Fruit fly (Drosophila melanogaster) whole organism, embryonic: ENCODE results near the gene Notum.
A peak's percentile ranks its signal among the peaks of the same experiment; 100 is the strongest.

ENCODE experiments used
- ATbp ChIP-seq: fragments of 200-800 bp; sonication (Bioruptor generic); optimal IDR thresholded peaks from 2 replicates; lab custom pipeline; 2017; ENCODE audit warnings: missing biosample characterization, mild to moderate bottlenecking, missing genetic modification characterization, missing genetic modification reagents
- CG10209 ChIP-seq: fragments of 200-800 bp; sonication (Bioruptor generic); optimal IDR thresholded peaks from 3 replicates; lab custom pipeline; 2017; ENCODE audit warnings: missing biosample characterization, mild to moderate bottlenecking, missing genetic modification characterization, missing genetic modification reagents
- CG12104 ChIP-seq: fragments of 200-800 bp; sonication (Bioruptor generic); optimal IDR thresholded peaks from 3 replicates; lab custom pipeline; 2016; ENCODE audit warnings: missing biosample characterization, missing genetic modification characterization
- CG15601 ChIP-seq: fragments of 200-800 bp; sonication (Bioruptor generic); optimal IDR thresholded peaks from 3 replicates; lab custom pipeline; 2019; ENCODE audit warnings: missing biosample characterization, mild to moderate bottlenecking, missing genetic modification characterization, moderate library complexity
- CG1603 ChIP-seq: fragments of 200-800 bp; sonication (Bioruptor generic); optimal IDR thresholded peaks from 2 replicates; lab custom pipeline; 2019; ENCODE audit warnings: missing biosample characterization, mild to moderate bottlenecking, missing genetic modification characterization, moderate library complexity
- CG1647 ChIP-seq: fragments of 200-800 bp; sonication (Bioruptor generic); optimal IDR thresholded peaks from 3 replicates; lab custom pipeline; 2016; ENCODE audit warnings: missing biosample characterization, missing genetic modification characterization
- CG17359 ChIP-seq: fragments of 200-800 bp; sonication (Bioruptor generic); optimal IDR thresholded peaks from 3 replicates; lab custom pipeline; 2018; ENCODE audit warnings: missing biosample characterization, mild to moderate bottlenecking, missing genetic modification characterization, moderate library complexity
- CG18011 ChIP-seq: fragments of 200-800 bp; sonication (Bioruptor generic); optimal IDR thresholded peaks from 2 replicates; lab custom pipeline; 2017; ENCODE audit warnings: missing biosample characterization, missing genetic modification characterization, mild to moderate bottlenecking, moderate library complexity, missing genotype
- CG2678 ChIP-seq: fragments of 200-800 bp; sonication (Bioruptor generic); optimal IDR thresholded peaks from 3 replicates; lab custom pipeline; 2019; ENCODE audit warnings: missing biosample characterization, mild to moderate bottlenecking, missing genetic modification characterization, moderate library complexity
- CG2712 ChIP-seq: fragments of 200-800 bp; optimal IDR thresholded peaks from 3 replicates; lab custom pipeline; 2019; ENCODE audit warnings: missing biosample characterization, mild to moderate bottlenecking, missing genetic modification characterization, moderate library complexity
- CG32532 ChIP-seq: fragments of 200-800 bp; sonication (Bioruptor generic); IDR thresholded peaks from 2 replicates; pipeline ENCODE4 v1.3.6; 2022; ENCODE audit warnings: missing biosample characterization, missing genetic modification characterization
- CG3281 ChIP-seq: fragments of 200-800 bp; sonication (Bioruptor generic); optimal IDR thresholded peaks from 3 replicates; lab custom pipeline; 2017; ENCODE audit warnings: missing biosample characterization, mild to moderate bottlenecking, missing genetic modification characterization
- CG33557 ChIP-seq: fragments of 200-800 bp; sonication (Bioruptor generic); optimal IDR thresholded peaks from 2 replicates; lab custom pipeline; 2019; ENCODE audit warnings: missing biosample characterization, mild to moderate bottlenecking, missing genetic modification characterization, moderate library complexity
- CG4424 ChIP-seq: fragments of 200-800 bp; sonication (Bioruptor generic); optimal IDR thresholded peaks from 3 replicates; lab custom pipeline; 2016; ENCODE audit warnings: missing biosample characterization, missing genetic modification characterization
- CG6254 ChIP-seq: fragments of 200-800 bp; sonication (Bioruptor generic); optimal IDR thresholded peaks from 3 replicates; lab custom pipeline; 2017; ENCODE audit warnings: mild to moderate bottlenecking, missing biosample characterization, missing genetic modification reagents, missing genetic modification characterization
- CG6791 ChIP-seq: fragments of 200-800 bp; sonication (Bioruptor generic); IDR thresholded peaks from 3 replicates; pipeline ENCODE4 v1.3.6; 2022; ENCODE audit warnings: missing biosample characterization, missing genetic modification characterization; ENCODE audit not compliant: partially characterized antibody
- CG9727 ChIP-seq: fragments of 200-800 bp; sonication (Bioruptor generic); optimal IDR thresholded peaks from 3 replicates; lab custom pipeline; 2017; ENCODE audit warnings: missing biosample characterization, mild to moderate bottlenecking, missing genetic modification characterization
- Dll ChIP-seq: fragments of 200-800 bp; sonication (Bioruptor generic); IDR thresholded peaks from 4 replicates; pipeline ENCODE4 v1.3.6; 2022; ENCODE audit warnings: missing biosample characterization, missing genetic modification characterization; ENCODE audit not compliant: partially characterized antibody
- Ets97D ChIP-seq: fragments of 200-800 bp; sonication (Bioruptor generic); optimal IDR thresholded peaks from 3 replicates; lab custom pipeline; 2016; ENCODE audit warnings: missing biosample characterization, missing genetic modification characterization
- H15 ChIP-seq: fragments of 200-800 bp; sonication (Bioruptor generic); IDR thresholded peaks from 3 replicates; pipeline ENCODE4 v1.3.6; 2022; ENCODE audit warnings: missing biosample characterization, missing genetic modification characterization
- H2.0 ChIP-seq: fragments of 200-800 bp; sonication (Bioruptor generic); IDR thresholded peaks from 2 replicates; pipeline ENCODE4 v1.3.6; 2022; ENCODE audit warnings: missing biosample characterization, missing genetic modification characterization
- HLHmδ ChIP-seq: fragments of 200-800 bp; sonication (Bioruptor generic); optimal IDR thresholded peaks from 2 replicates; lab custom pipeline; 2018; ENCODE audit warnings: missing biosample characterization, mild to moderate bottlenecking, missing genetic modification characterization, moderate library complexity
- Nf-YB ChIP-seq: fragments of 200-800 bp; sonication (Bioruptor generic); optimal IDR thresholded peaks from 3 replicates; lab custom pipeline; 2019; ENCODE audit warnings: missing biosample characterization, mild to moderate bottlenecking, missing genetic modification characterization, moderate library complexity
- Spps ChIP-seq: fragments of 200-800 bp; sonication (Bioruptor generic); optimal IDR thresholded peaks from 2 replicates; lab custom pipeline; 2018; ENCODE audit warnings: missing biosample characterization, mild to moderate bottlenecking, missing genetic modification characterization
- Stat92E ChIP-seq, 3 experiments: fragments of >200 bp in 2 of 3; fragments of 200-800 bp in 1 of 3; sonication (Bioruptor generic) in 1 of 3; optimal IDR thresholded peaks; 2 replicates each; lab custom pipeline; 2017 to 2019; ENCODE audit warnings: missing biosample characterization in 3 of 3, missing genetic modification characterization in 3 of 3, mild to moderate bottlenecking in 1 of 3, moderate library complexity in 1 of 3
- Tbp ChIP-seq: fragments of >200 bp; optimal IDR thresholded peaks from 2 replicates; lab custom pipeline; 2018; ENCODE audit warnings: missing biosample characterization, missing genetic modification characterization
- Vsx1 ChIP-seq: fragments of 200-800 bp; sonication (Bioruptor generic); optimal IDR thresholded peaks from 2 replicates; lab custom pipeline; 2017; ENCODE audit warnings: missing biosample characterization, mild to moderate bottlenecking, missing genetic modification characterization, missing genetic modification reagents
- bab2 ChIP-seq: fragments of 200-800 bp; sonication (Bioruptor generic); optimal IDR thresholded peaks from 2 replicates; lab custom pipeline; 2016; ENCODE audit warnings: missing biosample characterization, missing genetic modification characterization
- cad ChIP-seq: fragments of >200 bp; optimal IDR thresholded peaks from 2 replicates; lab custom pipeline; 2017; ENCODE audit warnings: missing biosample characterization, missing genetic modification characterization
- dm ChIP-seq: fragments of 200-800 bp; sonication (Bioruptor generic); optimal IDR thresholded peaks from 3 replicates; lab custom pipeline; 2016; ENCODE audit warnings: missing biosample characterization, missing genetic modification characterization
- dmrt11E ChIP-seq: fragments of 200-800 bp; sonication (Bioruptor generic); optimal IDR thresholded peaks from 3 replicates; lab custom pipeline; 2018; ENCODE audit warnings: missing biosample characterization, mild to moderate bottlenecking, missing genetic modification characterization, moderate library complexity
- fd64A ChIP-seq: fragments of 200-800 bp; sonication (Bioruptor generic); optimal IDR thresholded peaks from 3 replicates; lab custom pipeline; 2018; ENCODE audit warnings: missing biosample characterization, mild to moderate bottlenecking, missing genetic modification characterization
- fru ChIP-seq: fragments of >200 bp; optimal IDR thresholded peaks from 2 replicates; lab custom pipeline; 2017
- ftz-f1 ChIP-seq: fragments of 200-800 bp; sonication (Bioruptor generic); optimal IDR thresholded peaks from 2 replicates; lab custom pipeline; 2016; ENCODE audit warnings: missing biosample characterization, missing genetic modification characterization
- gem ChIP-seq: fragments of 200-800 bp; sonication (Bioruptor generic); optimal IDR thresholded peaks from 2 replicates; lab custom pipeline; 2019; ENCODE audit warnings: missing biosample characterization, mild to moderate bottlenecking, missing genetic modification characterization, moderate library complexity
- ham ChIP-seq: fragments of 200-800 bp; sonication (Bioruptor generic); IDR thresholded peaks from 2 replicates; pipeline ENCODE4 v1.3.6; 2022; ENCODE audit warnings: missing biosample characterization, missing genetic modification characterization
- lab ChIP-seq: fragments of 200-800 bp; sonication (Bioruptor generic); optimal IDR thresholded peaks from 3 replicates; lab custom pipeline; 2017; ENCODE audit warnings: missing biosample characterization, missing genetic modification characterization, mild to moderate bottlenecking, moderate library complexity, missing genetic modification reagents
- lbe ChIP-seq: fragments of 200-800 bp; sonication (Bioruptor generic); optimal IDR thresholded peaks from 2 replicates; lab custom pipeline; 2016; ENCODE audit warnings: missing biosample characterization, mild to moderate bottlenecking, missing genetic modification characterization
- nom ChIP-seq: fragments of 200-800 bp; sonication (Bioruptor generic); optimal IDR thresholded peaks from 2 replicates; lab custom pipeline; 2017; ENCODE audit warnings: missing biosample characterization, missing genetic modification characterization, mild to moderate bottlenecking, moderate library complexity, missing genetic modification reagents
- row ChIP-seq: fragments of 200-800 bp; sonication (Bioruptor generic); IDR thresholded peaks from 3 replicates; pipeline ENCODE4 v1.3.6; 2022; ENCODE audit warnings: missing biosample characterization, missing genetic modification characterization
- run ChIP-seq: fragments of 200-800 bp; sonication (Bioruptor generic); optimal IDR thresholded peaks from 3 replicates; lab custom pipeline; 2018; ENCODE audit warnings: missing biosample characterization, mild to moderate bottlenecking, missing genetic modification characterization
- sd ChIP-seq: fragments of 200-800 bp; sonication (Bioruptor generic); optimal IDR thresholded peaks from 3 replicates; lab custom pipeline; 2018; ENCODE audit warnings: missing biosample characterization, mild to moderate bottlenecking, missing genetic modification characterization, moderate library complexity
- sens ChIP-seq: fragments of 200-800 bp; sonication (Bioruptor generic); peaks from one replicate; lab custom pipeline; 2016; ENCODE audit warnings: missing biosample characterization, missing genetic modification characterization
- seq ChIP-seq: fragments of 200-800 bp; sonication (Bioruptor generic); IDR thresholded peaks from 2 replicates; pipeline ENCODE4 v1.3.6; 2022; ENCODE audit warnings: missing biosample characterization, missing genetic modification characterization
- tin ChIP-seq: fragments of 200-800 bp; sonication (Bioruptor generic); optimal IDR thresholded peaks from 3 replicates; lab custom pipeline; 2016; ENCODE audit warnings: missing biosample characterization, missing genetic modification characterization
- tio ChIP-seq: fragments of 200-800 bp; sonication (Bioruptor generic); optimal IDR thresholded peaks from 2 replicates; lab custom pipeline; 2017; ENCODE audit warnings: missing biosample characterization, missing genetic modification characterization, inconsistent platforms
- trem ChIP-seq: fragments of 200-800 bp; optimal IDR thresholded peaks from 3 replicates; lab custom pipeline; 2019; ENCODE audit warnings: missing biosample characterization, mild to moderate bottlenecking, missing genetic modification characterization, moderate library complexity
- usp ChIP-seq: fragments of >200 bp; optimal IDR thresholded peaks from 2 replicates; lab custom pipeline; 2017; ENCODE audit warnings: missing biosample characterization, missing genetic modification characterization
- zen ChIP-seq: fragments of 200-800 bp; sonication (Bioruptor generic); optimal IDR thresholded peaks from 3 replicates; lab custom pipeline; 2018; ENCODE audit warnings: missing biosample characterization, mild to moderate bottlenecking, missing genetic modification characterization, moderate library complexity

Notum gene

DNA sequence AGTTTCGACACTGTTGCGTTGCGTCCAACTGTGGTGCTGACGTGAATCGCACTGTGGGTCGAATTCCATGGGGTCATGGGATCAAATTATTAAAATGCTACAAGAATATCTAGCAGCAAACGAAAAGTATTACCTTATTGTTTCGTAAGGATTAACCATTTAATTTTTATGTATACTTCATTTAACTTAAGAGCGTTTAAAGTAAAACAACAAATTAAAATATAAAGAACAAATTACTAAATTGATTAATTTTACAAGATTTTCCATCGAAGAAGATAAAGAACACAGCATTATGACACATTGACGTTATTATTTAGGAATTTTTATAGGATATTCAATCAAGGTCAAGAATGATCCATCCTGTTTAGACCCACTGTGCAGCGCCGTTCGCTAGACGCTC lies 30.8 kb downstream of the Notum start (continued):
- no peak for TF ChIP-seq CG18011 (GFP tag; lab: Kevin White, UChicago)
- no peak for TF ChIP-seq fd64A (GFP tag; lab: Kevin White, UChicago)
- TF ChIP-seq zen: no peak
- 0 out of 2 replicates have a peak, but pooled peaks have one; percentile 16 for TF ChIP-seq seq (GFP tag; lab: Robert Waterston, UW)
- TF ChIP-seq row (GFP tag; lab: Robert Waterston, UW): peak; percentile 40; the same call in 2 of the 3 replicates
- no peak for TF ChIP-seq Ets97D (GFP tag; lab: Kevin White, UChicago)
- no peak for TF ChIP-seq lbe
- no peak for TF ChIP-seq bab2 (GFP tag; lab: Kevin White, UChicago)
- TF ChIP-seq CG32532 (GFP tag; lab: Robert Waterston, UW): no peak; the same call in none of the 2 replicates
- TF ChIP-seq run (tag; lab: Kevin White, UChicago): peak; percentile 12
- no peak for TF ChIP-seq CG6791 (GFP tag; lab: Robert Waterston, UW)
- TF ChIP-seq CG6254 (GFP tag; lab: Kevin White, UChicago): peak; percentile 25
- TF ChIP-seq CG1647 (GFP tag; lab: Kevin White, UChicago): no peak
- no peak for TF ChIP-seq ham (GFP tag; lab: Robert Waterston, UW)
- TF ChIP-seq CG3281 (GFP tag; lab: Kevin White, UChicago): peak; percentile 49
- peak; percentile 11 for TF ChIP-seq CG12104 (GFP tag; lab: Kevin White, UChicago)
- no peak for TF ChIP-seq Nf-YB (GFP tag; lab: Kevin White, UChicago)
- TF ChIP-seq Tbp (GFP tag; lab: Kevin White, UChicago): no peak
- TF ChIP-seq fru: no peak
- no peak for TF ChIP-seq H15 (GFP tag; lab: Robert Waterston, UW)
- no peak for TF ChIP-seq H2.0 (GFP tag; lab: Robert Waterston, UW)
- TF ChIP-seq Stat92E (GFP tag; optimal IDR thresholded peaks at IDR 0.05; lab: Kevin White, UChicago): no peak
- TF ChIP-seq Spps: no peak
- no peak for TF ChIP-seq dm (GFP tag; lab: Kevin White, UChicago)
- TF ChIP-seq Dll: no peak
- peak; percentile 13 for TF ChIP-seq CG10209
- TF ChIP-seq tin (GFP tag; lab: Kevin White, UChicago): peak; percentile 30
- no peak for TF ChIP-seq Vsx1
- TF ChIP-seq usp: no peak

- TF ChIP-seq nom (GFP tag; lab: Kevin White, UChicago) (peak; percentile 39), ftz-f1 (GFP tag; lab: Kevin White, UChicago) (peak; percentile 74), CG1603 (tag; lab: Kevin White, UChicago) (peak; percentile 40), sens (peak; percentile 86), lab (GFP tag; lab: Kevin White, UChicago) (peak; percentile 9), trem (peak; percentile 9), CG17359 (tag; lab: Kevin White, UChicago) (peak; percentile 5), sd (tag; lab: Kevin White, UChicago) (peak; percentile 22), Vsx1 (peak; percentile 20), CG6254 (GFP tag; lab: Kevin White, UChicago) (peak; percentile 0), gem (tag; lab: Kevin White, UChicago) (peak; percentile 50), CG4424 (peak; percentile 11), CG15601 (tag; lab: Kevin White, UChicago) (peak; percentile 43), CG9727 (GFP tag; lab: Kevin White, UChicago) (peak; percentile 52), tio (GFP tag; lab: Kevin White, UChicago) (peak; percentile 0), HLHmδ (GFP tag; lab: Kevin White, UChicago) (peak; percentile 55), CG2678 (tag; lab: Kevin White, UChicago) (peak; percentile 32), dmrt11E (tag; lab: Kevin White, UChicago) (peak; percentile 57), cad (no peak), CG2712 (tag; lab: Kevin White, UChicago) (peak; percentile 22), ATbp (GFP tag; lab: Kevin White, UChicago) (peak; percentile 37), CG33557 (GFP tag; lab: Kevin White, UChicago) (peak; percentile 40)
These were observed 33.0 kb downstream of the Notum start for dm6 chr3L:16056101-16056891.
